Worm (Caenorhabditis elegans) whole organism, L3 larva: ENCODE data around the gene C03B1.1.

Source experiments
- aly-2 ChIP-seq: fragments of 150-350 bp; optimal IDR thresholded peaks from 2 replicates; lab custom pipeline; 2014; ENCODE audit warnings: missing biosample characterization, missing genetic modification characterization
- ama-1 ChIP-seq: fragments of 150-350 bp; optimal IDR thresholded peaks from 2 replicates; lab custom pipeline; 2018
- ceh-16 ChIP-seq: sonication (generic microtip); optimal IDR thresholded peaks from 2 replicates; lab custom pipeline; 2017; ENCODE audit warnings: missing biosample characterization, missing genetic modification characterization
- eor-1 ChIP-seq, 2 experiments: fragments of 150-350 bp; optimal IDR thresholded peaks; 2 replicates each; lab custom pipeline; 2014 to 2018; ENCODE audit warnings: missing biosample characterization in 2 of 2, missing genetic modification characterization in 2 of 2
- hmg-11 ChIP-seq: sonication (generic microtip); optimal IDR thresholded peaks from 2 replicates; lab custom pipeline; 2016; ENCODE audit warnings: missing genetic modification characterization, missing compliant biosample characterization
- lin-15B ChIP-seq: fragments of 150-350 bp; optimal IDR thresholded peaks from 2 replicates; lab custom pipeline; 2014; ENCODE audit warnings: missing biosample characterization, missing genetic modification characterization
- lsy-12 ChIP-seq: sonication (generic microtip); optimal IDR thresholded peaks from 2 replicates; lab custom pipeline; 2016; ENCODE audit warnings: mild to moderate bottlenecking, missing genetic modification characterization, missing compliant biosample characterization
- nfya-1 ChIP-seq: sonication (generic microtip); optimal IDR thresholded peaks from 2 replicates; lab custom pipeline; 2017; ENCODE audit warnings: missing genetic modification characterization, mild to moderate bottlenecking, missing compliant biosample characterization, antibody characterized with exemption, moderate library complexity; ENCODE audit not compliant: insufficient read depth
- nhr-11 ChIP-seq: fragments of 150-350 bp; optimal IDR thresholded peaks from 2 replicates; lab custom pipeline; 2014; ENCODE audit warnings: missing biosample characterization, missing genetic modification characterization
- nhr-12 ChIP-seq: fragments of 150-350 bp; optimal IDR thresholded peaks from 2 replicates; lab custom pipeline; 2014; ENCODE audit warnings: missing biosample characterization, missing genetic modification characterization
- nhr-23 ChIP-seq: fragments of 150-350 bp; optimal IDR thresholded peaks from 2 replicates; lab custom pipeline; 2014; ENCODE audit warnings: missing biosample characterization, missing genetic modification reagents, missing genetic modification characterization
- nhr-28 ChIP-seq: fragments of 150-350 bp; optimal IDR thresholded peaks from 2 replicates; lab custom pipeline; 2014; ENCODE audit warnings: missing biosample characterization, missing genetic modification characterization
- pha-4 ChIP-seq: fragments of 150-350 bp; optimal IDR thresholded peaks from 2 replicates; lab custom pipeline; 2014; ENCODE audit warnings: missing biosample characterization, missing genetic modification reagents, missing genetic modification characterization
- tbx-2 ChIP-seq: sonication (generic microtip); optimal IDR thresholded peaks from 2 replicates; lab custom pipeline; 2016; ENCODE audit warnings: mild to moderate bottlenecking, missing genetic modification characterization, missing compliant biosample characterization
- unc-39 ChIP-seq: sonication (generic microtip); optimal IDR thresholded peaks from 4 replicates; lab custom pipeline; 2017; ENCODE audit warnings: missing biosample characterization, missing genetic modification characterization
- unc-62 ChIP-seq: fragments of 150-350 bp; sonication (generic microtip); optimal IDR thresholded peaks from 4 replicates; lab custom pipeline; 2014; ENCODE audit warnings: missing biosample characterization, missing genetic modification reagents, missing genetic modification characterization
- zag-1 ChIP-seq: fragments of 150-350 bp; optimal IDR thresholded peaks from 2 replicates; lab custom pipeline; 2014; ENCODE audit warnings: missing biosample characterization, missing genetic modification characterization
- ztf-4 ChIP-seq: fragments of 150-350 bp; optimal IDR thresholded peaks from 2 replicates; lab custom pipeline; 2014; ENCODE audit warnings: missing biosample characterization, missing genetic modification characterization

The C03B1.1 gene

ce11 chrX:6420681-6421080, 46.1 kb downstream of the C03B1.1 start, which contains the start of gene K10C2.12:
Gene K10C2.12, minus strand, starts transcription at chrX:6420781.
- TF ChIP-seq tbx-2 (no peak), hmg-11 (tag; lab: Kevin White, UChicago) (no peak), unc-62 (no peak), zag-1 (tag; lab: Kevin White, UChicago) (no peak), nhr-28 (no peak), nfya-1 (tag; lab: Kevin White, UChicago) (no peak), nhr-11 (tag; lab: Kevin White, UChicago) (no peak), nhr-12 (tag; lab: Kevin White, UChicago) (no peak), unc-39 (tag; lab: Kevin White, UChicago) (no peak), ztf-4 (tag; lab: Kevin White, UChicago) (no peak), ama-1 (lab: Kevin White, UChicago) (no peak), lsy-12 (tag; lab: Kevin White, UChicago) (no peak), lin-15B (tag; lab: Kevin White, UChicago) (no peak), aly-2 (no peak), ceh-16 (tag; lab: Kevin White, UChicago) (no peak), nhr-23 (tag; lab: Kevin White, UChicago) (no peak), pha-4 (tag; lab: Kevin White, UChicago) (no peak), eor-1 (tag; optimal IDR thresholded peaks at IDR 0.05; lab: Kevin White, UChicago) (no peak)
- TF ChIP-seq, all 47 proteins: peak for 0
